Fruit fly (Drosophila melanogaster) whole organism, pupa: ENCODE measurements around the gene CG7367.
A peak's percentile ranks its signal among the peaks of the same experiment; 100 is the strongest.

Experiments used
- CG10348 ChIP-seq: fragments of 200-800 bp; sonication (Bioruptor generic); IDR thresholded peaks from 2 replicates; pipeline ENCODE4 v1.3.6; 2022; ENCODE audit warnings: missing biosample characterization, missing genetic modification characterization
- CG14655 ChIP-seq: fragments of 200-800 bp; sonication (Bioruptor generic); optimal IDR thresholded peaks from 3 replicates; lab custom pipeline; 2017; ENCODE audit warnings: mild to moderate bottlenecking, missing biosample characterization, missing genetic modification reagents, missing genetic modification characterization
- CG15710 ChIP-seq: fragments of 200-800 bp; sonication (Bioruptor generic); optimal IDR thresholded peaks from 2 replicates; lab custom pipeline; 2018; ENCODE audit warnings: missing biosample characterization, mild to moderate bottlenecking, missing genetic modification characterization, moderate library complexity
- CG17806 ChIP-seq: fragments of 200-800 bp; sonication (Bioruptor generic); optimal IDR thresholded peaks from 2 replicates; lab custom pipeline; 2018; ENCODE audit warnings: missing biosample characterization, mild to moderate bottlenecking, missing genetic modification characterization, moderate library complexity
- CG32121 ChIP-seq: fragments of 200-800 bp; sonication (Bioruptor generic); IDR thresholded peaks from 2 replicates; pipeline ENCODE4 v1.3.6; 2022; ENCODE audit warnings: missing biosample characterization, missing genetic modification characterization
- CG34367 ChIP-seq: fragments of 200-800 bp; sonication (Bioruptor generic); optimal IDR thresholded peaks from 2 replicates; lab custom pipeline; 2018; ENCODE audit warnings: missing biosample characterization, mild to moderate bottlenecking, missing genetic modification characterization
- CG8159 ChIP-seq: fragments of 200-800 bp; sonication (Bioruptor generic); optimal IDR thresholded peaks from 3 replicates; lab custom pipeline; 2018; ENCODE audit warnings: missing biosample characterization, mild to moderate bottlenecking, missing genetic modification characterization, moderate library complexity
- CG9948 ChIP-seq: fragments of 200-800 bp; sonication (Bioruptor generic); optimal IDR thresholded peaks from 2 replicates; lab custom pipeline; 2018; ENCODE audit warnings: missing biosample characterization, mild to moderate bottlenecking, missing genetic modification characterization, moderate library complexity
- EcR ChIP-seq: fragments of 200-800 bp; sonication (Bioruptor generic); optimal IDR thresholded peaks from 3 replicates; lab custom pipeline; 2019; ENCODE audit warnings: missing biosample characterization, missing genetic modification characterization, mild to moderate bottlenecking, moderate library complexity, missing genetic modification reagents
- Ets98B ChIP-seq: fragments of 200-800 bp; sonication (Bioruptor generic); IDR thresholded peaks from 2 replicates; pipeline ENCODE4 v1.3.6; 2022; ENCODE audit warnings: missing biosample characterization, missing genetic modification characterization
- Pif1A ChIP-seq: fragments of 200-800 bp; sonication (Bioruptor generic); optimal IDR thresholded peaks from 3 replicates; lab custom pipeline; 2016; ENCODE audit warnings: missing biosample characterization, missing genetic modification characterization
- Snoo ChIP-seq: fragments of 200-800 bp; sonication (Bioruptor generic); optimal IDR thresholded peaks from 3 replicates; lab custom pipeline; 2017; ENCODE audit warnings: missing biosample characterization, mild to moderate bottlenecking, missing genetic modification characterization, inconsistent platforms
- gl ChIP-seq: fragments of 200-800 bp; sonication (Bioruptor generic); optimal IDR thresholded peaks from 2 replicates; lab custom pipeline; 2018; ENCODE audit warnings: missing biosample characterization, mild to moderate bottlenecking, missing genetic modification characterization
- rn ChIP-seq: fragments of 200-800 bp; sonication (Bioruptor generic); IDR thresholded peaks from 2 replicates; pipeline ENCODE4 v1.3.6; 2022; ENCODE audit warnings: missing biosample characterization, missing genetic modification characterization

DNA sequence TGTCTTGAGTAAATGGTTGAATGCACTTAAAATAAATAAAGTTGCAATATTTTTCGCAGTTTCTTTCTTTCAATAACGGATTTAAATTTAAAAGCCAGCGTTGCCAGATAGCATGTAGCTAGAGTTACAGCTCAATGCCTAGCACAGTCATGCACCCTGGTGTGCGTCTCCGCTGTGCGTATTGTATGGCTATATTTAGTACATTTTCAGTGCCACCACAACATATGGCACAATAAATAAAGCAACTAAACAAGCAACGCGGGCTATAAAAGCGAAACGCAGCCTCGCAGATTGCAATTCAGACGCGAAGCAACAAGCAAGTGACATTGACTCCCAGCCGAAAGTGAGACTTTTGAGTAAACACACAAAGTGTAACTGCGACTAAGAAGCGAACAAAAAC is 40.9 kb downstream of the CG7367 start, which contains the start of gene Sirup:
- TF ChIP-seq CG14655 (GFP tag; lab: Kevin White, UChicago), result no peak
- TF ChIP-seq gl (tag; lab: Kevin White, UChicago), result peak; percentile 9
- no peak for TF ChIP-seq CG10348 (GFP tag; lab: Robert Waterston, UW)
- TF ChIP-seq Ets98B, result peak; percentile 59; the same call in 1 of the 2 replicates
- peak; percentile 10 for TF ChIP-seq CG34367
- TF ChIP-seq EcR, result peak; percentile 36
- no peak for TF ChIP-seq rn
- peak; percentile 4 for TF ChIP-seq Snoo (tag; lab: Kevin White, UChicago)
- TF ChIP-seq Pif1A, result peak; percentile 48
- TF ChIP-seq CG15710 (tag; lab: Kevin White, UChicago), result peak; percentile 11
- TF ChIP-seq CG32121 (GFP tag; lab: Robert Waterston, UW), result peak; percentile 42; the same call in 1 of the 2 replicates
- TF ChIP-seq CG8159, result no peak
- TF ChIP-seq CG9948 (tag; lab: Kevin White, UChicago), result no peak
- TF ChIP-seq CG17806 (tag; lab: Kevin White, UChicago), result no peak
